Worm (Caenorhabditis elegans) whole organism, late embryonic: ENCODE data around the gene ceh-20.

Experiments used
- C08G9.2 ChIP-seq: sonication (generic microtip); optimal IDR thresholded peaks from 2 replicates; lab custom pipeline; 2016; ENCODE audit warnings: mild to moderate bottlenecking, missing genetic modification characterization, moderate library complexity, missing compliant biosample characterization
- C38D4.7 ChIP-seq: fragments of 200-800 bp; sonication (Bioruptor generic); optimal IDR thresholded peaks from 2 replicates; lab custom pipeline; 2018; ENCODE audit warnings: mild to moderate bottlenecking, missing genetic modification characterization, moderate library complexity, missing compliant biosample characterization
- K02D7.2 ChIP-seq: sonication (generic microtip); optimal IDR thresholded peaks from 2 replicates; lab custom pipeline; 2017; ENCODE audit warnings: mild to moderate bottlenecking, missing genetic modification characterization, missing compliant biosample characterization
- K09A11.1 ChIP-seq: sonication (generic microtip); optimal IDR thresholded peaks from 2 replicates; lab custom pipeline; 2017; ENCODE audit warnings: antibody characterized with exemption, mild to moderate bottlenecking, missing genetic modification characterization, missing compliant biosample characterization; ENCODE audit not compliant: insufficient read depth
- ama-1 ChIP-seq: fragments of 150-350 bp; optimal IDR thresholded peaks from 2 replicates; lab custom pipeline; 2014
- ceh-14 ChIP-seq: sonication (generic microtip); optimal IDR thresholded peaks from 2 replicates; lab custom pipeline; 2016; ENCODE audit warnings: missing genotype, missing genetic modification characterization, missing compliant biosample characterization
- ceh-18 ChIP-seq: sonication (generic microtip); optimal IDR thresholded peaks from 2 replicates; lab custom pipeline; 2016; ENCODE audit warnings: missing genetic modification characterization, missing compliant biosample characterization
- ceh-22 ChIP-seq: sonication (generic microtip); optimal IDR thresholded peaks from 2 replicates; lab custom pipeline; 2017; ENCODE audit warnings: missing biosample characterization, missing genetic modification characterization
- ceh-24 ChIP-seq: sonication (generic microtip); optimal IDR thresholded peaks from 2 replicates; lab custom pipeline; 2016; ENCODE audit warnings: mild to moderate bottlenecking, missing genetic modification characterization, missing compliant biosample characterization
- ceh-30 ChIP-seq: fragments of 150-350 bp; optimal IDR thresholded peaks from 2 replicates; lab custom pipeline; 2014; ENCODE audit warnings: missing biosample characterization, missing genetic modification characterization
- ceh-45 ChIP-seq: fragments of 200-800 bp; sonication (Bioruptor generic); IDR thresholded peaks from 2 replicates; pipeline ENCODE4 v1.3.6; 2022; ENCODE audit warnings: missing genetic modification reagents, missing genetic modification characterization, missing compliant biosample characterization
- ceh-9 ChIP-seq: sonication (generic microtip); optimal IDR thresholded peaks from 2 replicates; lab custom pipeline; 2016; ENCODE audit warnings: mild to moderate bottlenecking, missing genetic modification characterization, inconsistent platforms, missing compliant biosample characterization
- che-1 ChIP-seq: sonication (generic microtip); optimal IDR thresholded peaks from 2 replicates; lab custom pipeline; 2016; ENCODE audit warnings: mild to moderate bottlenecking, missing genetic modification characterization, missing compliant biosample characterization
- elt-2 ChIP-seq: sonication (generic microtip); optimal IDR thresholded peaks from 2 replicates; lab custom pipeline; 2016; ENCODE audit warnings: missing genetic modification reagents, missing genetic modification characterization, missing compliant biosample characterization
- elt-4 ChIP-seq: sonication (generic microtip); optimal IDR thresholded peaks from 2 replicates; lab custom pipeline; 2016; ENCODE audit warnings: missing genetic modification characterization, missing compliant biosample characterization
- fax-1 ChIP-seq: sonication (generic microtip); optimal IDR thresholded peaks from 2 replicates; lab custom pipeline; 2016; ENCODE audit warnings: missing genotype, missing genetic modification characterization, missing compliant biosample characterization
- fkh-10 ChIP-seq: fragments of 150-350 bp; optimal IDR thresholded peaks from 2 replicates; lab custom pipeline; 2014; ENCODE audit warnings: missing biosample characterization, missing genetic modification reagents, missing genetic modification characterization
- fkh-6 ChIP-seq: sonication (generic microtip); optimal IDR thresholded peaks from 2 replicates; lab custom pipeline; 2016; ENCODE audit warnings: missing genetic modification characterization, missing compliant biosample characterization
- gmeb-2 ChIP-seq: sonication (generic microtip); optimal IDR thresholded peaks from 2 replicates; lab custom pipeline; 2016; ENCODE audit warnings: missing genetic modification characterization, inconsistent platforms, missing compliant biosample characterization
- hlh-15 ChIP-seq: sonication (generic microtip); optimal IDR thresholded peaks from 2 replicates; lab custom pipeline; 2016; ENCODE audit warnings: missing genetic modification characterization, missing compliant biosample characterization
- lim-6 ChIP-seq: sonication (generic microtip); optimal IDR thresholded peaks from 2 replicates; lab custom pipeline; 2016; ENCODE audit warnings: missing genetic modification characterization, missing compliant biosample characterization
- madf-2 ChIP-seq: sonication (generic microtip); optimal IDR thresholded peaks from 2 replicates; lab custom pipeline; 2017; ENCODE audit warnings: missing genetic modification characterization, missing compliant biosample characterization
- mec-3 ChIP-seq: sonication (generic microtip); optimal IDR thresholded peaks from 2 replicates; lab custom pipeline; 2016; ENCODE audit warnings: borderline replicate concordance, missing genetic modification characterization, missing compliant biosample characterization
- nfya-1 ChIP-seq: sonication (generic microtip); optimal IDR thresholded peaks from 2 replicates; lab custom pipeline; 2017; ENCODE audit warnings: missing genetic modification characterization, mild to moderate bottlenecking, missing compliant biosample characterization, antibody characterized with exemption, moderate library complexity
- pag-3 ChIP-seq: sonication (generic microtip); optimal IDR thresholded peaks from 2 replicates; lab custom pipeline; 2016; ENCODE audit warnings: missing compliant biosample characterization, missing genetic modification characterization, borderline replicate concordance
- pat-9 ChIP-seq: fragments of 200-800 bp; sonication (Bioruptor generic); optimal IDR thresholded peaks from 2 replicates; lab custom pipeline; 2018; ENCODE audit warnings: mild to moderate bottlenecking, missing genetic modification characterization, moderate library complexity, missing compliant biosample characterization
- pha-2 ChIP-seq: sonication (generic microtip); optimal IDR thresholded peaks from 2 replicates; lab custom pipeline; 2017; ENCODE audit warnings: mild to moderate bottlenecking, missing genetic modification characterization, missing compliant biosample characterization
- pros-1 ChIP-seq: fragments of 150-350 bp; optimal IDR thresholded peaks from 2 replicates; lab custom pipeline; 2014; ENCODE audit warnings: missing biosample characterization, missing genetic modification reagents, missing genetic modification characterization
- ref-2 ChIP-seq: sonication (generic microtip); optimal IDR thresholded peaks from 2 replicates; lab custom pipeline; 2016; ENCODE audit warnings: missing genetic modification characterization, missing compliant biosample characterization
- rnt-1 ChIP-seq: sonication (generic microtip); optimal IDR thresholded peaks from 2 replicates; lab custom pipeline; 2016; ENCODE audit warnings: missing genetic modification characterization, missing compliant biosample characterization
- sox-4 ChIP-seq: sonication (generic microtip); optimal IDR thresholded peaks from 2 replicates; lab custom pipeline; 2017; ENCODE audit warnings: mild to moderate bottlenecking, missing genetic modification characterization, inconsistent platforms, missing compliant biosample characterization
- tbx-2 ChIP-seq: sonication (generic microtip); optimal IDR thresholded peaks from 2 replicates; lab custom pipeline; 2016; ENCODE audit warnings: missing genetic modification characterization, missing compliant biosample characterization
- unc-42 ChIP-seq: sonication (generic microtip); optimal IDR thresholded peaks from 2 replicates; lab custom pipeline; 2016; ENCODE audit warnings: missing genotype, missing genetic modification characterization, missing compliant biosample characterization
- unc-55 ChIP-seq: sonication (generic microtip); optimal IDR thresholded peaks from 2 replicates; lab custom pipeline; 2017; ENCODE audit warnings: missing biosample characterization, missing genetic modification reagents, missing genetic modification characterization
- zip-5 ChIP-seq: sonication (generic microtip); optimal IDR thresholded peaks from 2 replicates; lab custom pipeline; 2016; ENCODE audit warnings: missing genetic modification characterization, missing compliant biosample characterization

Gene ceh-20

ce11 chrIII:6979584-6979983 lies at the start of gene ceh-20:
TSS of gene ceh-20 (plus strand) at chrIII:6979884.
- TF ChIP-seq C08G9.2 (tag; lab: Kevin White, UChicago) = no peak
- TF ChIP-seq madf-2 (tag; lab: Kevin White, UChicago) = no peak
- TF ChIP-seq unc-42 (tag; lab: Kevin White, UChicago) = no peak
- TF ChIP-seq mec-3 (tag; lab: Kevin White, UChicago) = no peak
- TF ChIP-seq K02D7.2 = no peak
- no peak for TF ChIP-seq fkh-10
- TF ChIP-seq fax-1 (tag; lab: Kevin White, UChicago) = no peak
- no peak for TF ChIP-seq ceh-9 (tag; lab: Kevin White, UChicago)

ce11 chrIII:6931896-6932295 lies 47.8 kb upstream of the ceh-20 start, which contains the start of gene byn-1:
TSS of gene byn-1 (plus strand) at chrIII:6932001.
- TF ChIP-seq che-1 (tag; lab: Kevin White, UChicago) (no peak), ceh-14 (no peak), unc-55 (no peak), ceh-30 (tag; lab: Kevin White, UChicago) (no peak), nfya-1 (tag; lab: Kevin White, UChicago) (no peak), ceh-22 (tag; lab: Kevin White, UChicago) (no peak), ceh-9 (tag; lab: Kevin White, UChicago) (no peak), elt-4 (tag; lab: Kevin White, UChicago) (no peak)

- TF ChIP-seq rnt-1 (tag; lab: Kevin White, UChicago) (no peak), gmeb-2 (tag; lab: Kevin White, UChicago) (no peak), sox-4 (tag; lab: Kevin White, UChicago) (no peak), lim-6 (tag; lab: Kevin White, UChicago) (no peak), hlh-15 (tag; lab: Kevin White, UChicago) (no peak), pag-3 (no peak), ceh-24 (tag; lab: Kevin White, UChicago) (no peak), ceh-18 (no peak), zip-5 (tag; lab: Kevin White, UChicago) (no peak), fkh-10 (no peak), C38D4.7 (GFP tag; lab: Kevin White, UChicago) (no peak), pat-9 (tag; lab: Kevin White, UChicago) (no peak), pros-1 (tag; lab: Kevin White, UChicago) (no peak), madf-2 (tag; lab: Kevin White, UChicago) (no peak), tbx-2 (tag; lab: Kevin White, UChicago) (no peak)
- TF ChIP-seq, all 69 proteins: peak for 0
Observed at ce11 chrIII:6935269-6936017, 44.2 kb upstream of the ceh-20 start, which contains the start of the genes F57B9.8 and coq-2. TSS of gene F57B9.8 (minus strand) at chrIII:6935319. TSS of gene coq-2 (plus strand) at chrIII:6935967.

DNA sequence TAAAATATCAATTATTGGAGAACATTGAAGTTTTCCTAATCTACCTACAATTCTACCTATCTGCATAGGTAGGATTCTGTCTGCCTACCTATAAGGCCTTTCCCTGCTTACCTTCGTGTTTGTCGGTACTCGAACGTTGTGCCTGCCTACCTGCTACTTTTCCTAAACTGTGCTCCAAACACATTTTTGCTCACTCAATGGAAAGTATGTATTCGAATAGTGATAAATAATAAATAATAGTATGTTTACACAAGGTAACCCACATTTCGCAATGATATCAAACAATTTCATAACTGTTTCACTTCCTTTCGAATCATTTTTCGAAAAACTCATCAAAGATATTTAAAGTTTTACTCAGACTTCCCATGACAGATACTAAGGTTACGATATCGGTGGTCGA lies 40.2 kb upstream of the ceh-20 start, which contains the start of gene F57B9.3:
Gene F57B9.3 (plus strand): TSS at position 301 of the 400 bp plus-strand sequence.
- TF ChIP-seq che-1 (tag; lab: Kevin White, UChicago) (no peak), unc-55 (no peak), elt-2 (tag; lab: Kevin White, UChicago) (no peak), ref-2 (tag; lab: Kevin White, UChicago) (no peak), fkh-6 (tag; lab: Kevin White, UChicago) (no peak), K09A11.1 (tag; lab: Kevin White, UChicago) (no peak), tbx-2 (tag; lab: Kevin White, UChicago) (no peak), fax-1 (tag; lab: Kevin White, UChicago) (no peak), ama-1 (lab: Kevin White, UChicago) (no peak), unc-42 (tag; lab: Kevin White, UChicago) (no peak), pha-2 (tag; lab: Kevin White, UChicago) (no peak), pag-3 (no peak), gmeb-2 (tag; lab: Kevin White, UChicago) (no peak), mec-3 (tag; lab: Kevin White, UChicago) (no peak), ceh-18 (no peak), ceh-45 (GFP tag; lab: Robert Waterston, UW) (no peak)
